Fruit fly (Drosophila melanogaster) whole organism, embryonic: ENCODE measurements around the gene CG43163.

ENCODE experiments used
- BEAF-32 ChIP-seq: fragments of 200-800 bp; sonication (Bioruptor generic); optimal IDR thresholded peaks from 3 replicates; lab custom pipeline; 2017; ENCODE audit warnings: missing biosample characterization, missing genetic modification characterization, mild to moderate bottlenecking, moderate library complexity, missing genetic modification reagents
- CG10267 ChIP-seq: fragments of 200-800 bp; sonication (Bioruptor generic); optimal IDR thresholded peaks from 2 replicates; lab custom pipeline; 2018; ENCODE audit warnings: missing biosample characterization, mild to moderate bottlenecking, missing genetic modification characterization, moderate library complexity
- CG10462 ChIP-seq: fragments of 200-800 bp; sonication (Bioruptor generic); optimal IDR thresholded peaks from 2 replicates; lab custom pipeline; 2016; ENCODE audit warnings: missing biosample characterization, missing genetic modification characterization
- CG10543 ChIP-seq: fragments of 200-800 bp; sonication (Bioruptor generic); optimal IDR thresholded peaks from 3 replicates; lab custom pipeline; 2017; ENCODE audit warnings: missing biosample characterization, mild to moderate bottlenecking, missing genetic modification characterization, moderate library complexity
- CG10979 ChIP-seq: fragments of 200-800 bp; sonication (Bioruptor generic); optimal IDR thresholded peaks from 2 replicates; lab custom pipeline; 2018; ENCODE audit warnings: missing biosample characterization, mild to moderate bottlenecking, missing genetic modification characterization, moderate library complexity
- CG11695 ChIP-seq: fragments of 200-800 bp; sonication (Bioruptor generic); IDR thresholded peaks from 3 replicates; pipeline ENCODE4 v1.3.6; 2022; ENCODE audit warnings: missing biosample characterization, missing genetic modification characterization
- CG12104 ChIP-seq: fragments of 200-800 bp; sonication (Bioruptor generic); optimal IDR thresholded peaks from 3 replicates; lab custom pipeline; 2016; ENCODE audit warnings: missing biosample characterization, missing genetic modification characterization
- CG13775 ChIP-seq: fragments of 200-800 bp; sonication (Bioruptor generic); optimal IDR thresholded peaks from 3 replicates; lab custom pipeline; 2017; ENCODE audit warnings: missing biosample characterization, mild to moderate bottlenecking, missing genetic modification characterization
- CG14860 ChIP-seq: fragments of 200-800 bp; sonication (Bioruptor generic); IDR thresholded peaks from 3 replicates; pipeline ENCODE4 v1.3.6; 2022; ENCODE audit warnings: missing biosample characterization, missing genetic modification characterization; ENCODE audit not compliant: partially characterized antibody
- CG15514 ChIP-seq: fragments of 200-800 bp; sonication (Bioruptor generic); optimal IDR thresholded peaks from 3 replicates; lab custom pipeline; 2017; ENCODE audit warnings: missing biosample characterization, missing genetic modification characterization, mild to moderate bottlenecking, moderate library complexity, missing genetic modification reagents
- CG17385 ChIP-seq: fragments of 200-800 bp; sonication (Bioruptor generic); optimal IDR thresholded peaks from 3 replicates; lab custom pipeline; 2018; ENCODE audit warnings: missing biosample characterization, mild to moderate bottlenecking, missing genetic modification characterization
- CG2116 ChIP-seq: fragments of 200-800 bp; sonication (Bioruptor generic); optimal IDR thresholded peaks from 3 replicates; lab custom pipeline; 2018; ENCODE audit warnings: missing biosample characterization, mild to moderate bottlenecking, missing genetic modification characterization
- CG2712 ChIP-seq: fragments of 200-800 bp; optimal IDR thresholded peaks from 3 replicates; lab custom pipeline; 2019; ENCODE audit warnings: missing biosample characterization, mild to moderate bottlenecking, missing genetic modification characterization, moderate library complexity
- CG2875 ChIP-seq: fragments of 200-800 bp; sonication (Bioruptor generic); optimal IDR thresholded peaks from 2 replicates; lab custom pipeline; 2017; ENCODE audit warnings: missing biosample characterization, mild to moderate bottlenecking, missing genetic modification characterization, missing genetic modification reagents
- CG32767 ChIP-seq: fragments of 200-800 bp; sonication (Bioruptor generic); IDR thresholded peaks from 2 replicates; pipeline ENCODE4 v1.3.6; 2022; ENCODE audit warnings: missing biosample characterization, missing genetic modification characterization
- CG4424 ChIP-seq: fragments of 200-800 bp; sonication (Bioruptor generic); optimal IDR thresholded peaks from 3 replicates; lab custom pipeline; 2016; ENCODE audit warnings: missing biosample characterization, missing genetic modification characterization
- CG8924 ChIP-seq: fragments of 200-800 bp; optimal IDR thresholded peaks from 3 replicates; lab custom pipeline; 2019; ENCODE audit warnings: missing biosample characterization, mild to moderate bottlenecking, missing genetic modification characterization, moderate library complexity
- CoRest ChIP-seq: fragments of 200-800 bp; sonication (Bioruptor generic); optimal IDR thresholded peaks from 3 replicates; lab custom pipeline; 2018; ENCODE audit warnings: missing biosample characterization, mild to moderate bottlenecking, missing genetic modification characterization, moderate library complexity
- Dip2 ChIP-seq: fragments of 200-800 bp; sonication (Bioruptor generic); IDR thresholded peaks from 2 replicates; pipeline ENCODE4 v1.3.6; 2022; ENCODE audit warnings: missing biosample characterization, missing genetic modification characterization
- Dp ChIP-seq: fragments of 200-800 bp; sonication (Bioruptor generic); optimal IDR thresholded peaks from 2 replicates; lab custom pipeline; 2018; ENCODE audit warnings: missing biosample characterization, mild to moderate bottlenecking, missing genetic modification characterization, moderate library complexity
- Drgx ChIP-seq: fragments of 200-800 bp; sonication (Bioruptor generic); IDR thresholded peaks from 2 replicates; pipeline ENCODE4 v1.3.6; 2022; ENCODE audit warnings: missing biosample characterization, missing genetic modification characterization
- Mes4 ChIP-seq: fragments of 200-800 bp; sonication (Bioruptor generic); optimal IDR thresholded peaks from 2 replicates; lab custom pipeline; 2016; ENCODE audit warnings: missing biosample characterization, missing genetic modification characterization
- NK7.1 ChIP-seq: fragments of 200-800 bp; sonication (Bioruptor generic); optimal IDR thresholded peaks from 3 replicates; lab custom pipeline; 2016; ENCODE audit warnings: missing biosample characterization, missing genetic modification characterization
- Nf-YC ChIP-seq: fragments of 200-800 bp; optimal IDR thresholded peaks from 3 replicates; lab custom pipeline; 2019; ENCODE audit warnings: missing biosample characterization, mild to moderate bottlenecking, missing genetic modification characterization, moderate library complexity
- Sox102F ChIP-seq: fragments of 200-800 bp; sonication (Bioruptor generic); optimal IDR thresholded peaks from 2 replicates; lab custom pipeline; 2018; ENCODE audit warnings: missing biosample characterization, mild to moderate bottlenecking, missing genetic modification characterization, moderate library complexity
- Spps ChIP-seq: fragments of 200-800 bp; sonication (Bioruptor generic); optimal IDR thresholded peaks from 2 replicates; lab custom pipeline; 2018; ENCODE audit warnings: missing biosample characterization, mild to moderate bottlenecking, missing genetic modification characterization
- TFAM ChIP-seq: fragments of 200-800 bp; sonication (Bioruptor generic); optimal IDR thresholded peaks from 2 replicates; lab custom pipeline; 2017; ENCODE audit warnings: missing biosample characterization, missing genetic modification characterization, inconsistent platforms
- Xrp1 ChIP-seq: fragments of 200-800 bp; sonication (Bioruptor generic); IDR thresholded peaks from 2 replicates; pipeline ENCODE4 v1.3.6; 2022; ENCODE audit warnings: missing biosample characterization, missing genetic modification characterization
- ara ChIP-seq: fragments of 200-800 bp; sonication (Bioruptor generic); IDR thresholded peaks from 2 replicates; pipeline ENCODE4 v1.3.6; 2022; ENCODE audit warnings: missing biosample characterization, missing genetic modification characterization
- crol ChIP-seq: fragments of 200-800 bp; sonication (Bioruptor generic); IDR thresholded peaks from 2 replicates; pipeline ENCODE4 v1.3.6; 2022; ENCODE audit warnings: missing biosample characterization, missing genetic modification characterization
- danr ChIP-seq: fragments of 200-800 bp; sonication (Bioruptor generic); IDR thresholded peaks from 2 replicates; pipeline ENCODE4 v1.3.6; 2022; ENCODE audit warnings: missing biosample characterization, missing genetic modification characterization
- dysf ChIP-seq: fragments of 200-800 bp; sonication (Bioruptor generic); IDR thresholded peaks from 3 replicates; pipeline ENCODE4 v1.3.6; 2022; ENCODE audit warnings: missing biosample characterization, missing genetic modification characterization
- esg ChIP-seq: fragments of 200-800 bp; sonication (Bioruptor generic); conservative IDR thresholded peaks from 2 replicates; pipeline ENCODE4 v1.3.6; 2022; ENCODE audit warnings: missing biosample characterization, missing genetic modification characterization
- fd102C ChIP-seq: fragments of 200-800 bp; sonication (Bioruptor generic); optimal IDR thresholded peaks from 2 replicates; lab custom pipeline; 2018; ENCODE audit warnings: missing biosample characterization, mild to moderate bottlenecking, missing genetic modification characterization, moderate library complexity
- fd64A ChIP-seq: fragments of 200-800 bp; sonication (Bioruptor generic); optimal IDR thresholded peaks from 3 replicates; lab custom pipeline; 2018; ENCODE audit warnings: missing biosample characterization, mild to moderate bottlenecking, missing genetic modification characterization
- gfzf ChIP-seq: fragments of 200-800 bp; sonication (Bioruptor generic); optimal IDR thresholded peaks from 2 replicates; lab custom pipeline; 2016; ENCODE audit warnings: missing biosample characterization, mild to moderate bottlenecking, missing genetic modification characterization, moderate library complexity
- gsb-n ChIP-seq: fragments of 200-800 bp; sonication (Bioruptor generic); optimal IDR thresholded peaks from 3 replicates; lab custom pipeline; 2018; ENCODE audit warnings: missing biosample characterization, mild to moderate bottlenecking, missing genetic modification characterization
- hkb ChIP-seq, 2 experiments: fragments of 200-800 bp in 1 of 2; fragments of >200 bp in 1 of 2; sonication (Bioruptor generic) in 1 of 2; IDR thresholded peaks in 1 of 2; optimal IDR thresholded peaks in 1 of 2; 2 replicates each; pipeline versions ENCODE4 v1.3.6 to Lab custom; 2017 to 2022; ENCODE audit warnings: missing biosample characterization in 1 of 2, missing genetic modification characterization in 1 of 2
- klu ChIP-seq: fragments of 200-800 bp; sonication (Bioruptor generic); IDR thresholded peaks from 2 replicates; pipeline ENCODE4 v1.3.6; 2022; ENCODE audit warnings: missing biosample characterization, missing genetic modification characterization
- lilli ChIP-seq: fragments of 200-800 bp; sonication (Bioruptor generic); optimal IDR thresholded peaks from 3 replicates; lab custom pipeline; 2016; ENCODE audit warnings: missing biosample characterization, missing genetic modification characterization
- lov ChIP-seq, 2 experiments: fragments of 200-800 bp in 1 of 2; fragments of >200 bp in 1 of 2; sonication (Bioruptor generic) in 1 of 2; IDR thresholded peaks in 1 of 2; optimal IDR thresholded peaks in 1 of 2; 2 replicates in 1 of 2; 3 replicates in 1 of 2; pipeline versions ENCODE4 v1.3.6 to Lab custom; 2017 to 2022; ENCODE audit warnings: missing biosample characterization in 1 of 2, missing genetic modification characterization in 1 of 2
- nmo ChIP-seq: fragments of 200-800 bp; sonication (Bioruptor generic); optimal IDR thresholded peaks from 2 replicates; lab custom pipeline; 2018; ENCODE audit warnings: missing biosample characterization, mild to moderate bottlenecking, missing genetic modification characterization, moderate library complexity
- phol ChIP-seq: fragments of 200-800 bp; sonication (Bioruptor generic); optimal IDR thresholded peaks from 3 replicates; lab custom pipeline; 2018; ENCODE audit warnings: missing biosample characterization, mild to moderate bottlenecking, missing genetic modification characterization, moderate library complexity
- ranshi ChIP-seq: fragments of 200-800 bp; sonication (Bioruptor generic); IDR thresholded peaks from 2 replicates; pipeline ENCODE4 v1.3.6; 2022; ENCODE audit warnings: missing biosample characterization, missing genetic modification characterization
- rib ChIP-seq: fragments of 200-800 bp; sonication (Bioruptor generic); IDR thresholded peaks from 2 replicates; pipeline ENCODE4 v1.3.6; 2022; ENCODE audit warnings: missing biosample characterization, missing genetic modification characterization
- sens ChIP-seq: fragments of 200-800 bp; sonication (Bioruptor generic); peaks from one replicate; lab custom pipeline; 2016; ENCODE audit warnings: missing biosample characterization, missing genetic modification characterization
- ssp ChIP-seq: fragments of 200-800 bp; sonication (Bioruptor generic); IDR thresholded peaks from 2 replicates; pipeline ENCODE4 v1.3.6; 2022; ENCODE audit warnings: missing biosample characterization, missing genetic modification characterization
- stwl ChIP-seq: fragments of 200-800 bp; sonication (Bioruptor generic); optimal IDR thresholded peaks from 3 replicates; lab custom pipeline; 2018; ENCODE audit warnings: missing biosample characterization, mild to moderate bottlenecking, missing genetic modification characterization, moderate library complexity
- tgo ChIP-seq: fragments of 200-800 bp; sonication (Bioruptor generic); IDR thresholded peaks from 3 replicates; pipeline ENCODE4 v1.3.6; 2022; ENCODE audit warnings: missing biosample characterization, missing genetic modification characterization
- vvl ChIP-seq: fragments of 200-800 bp; sonication (Bioruptor generic); IDR thresholded peaks from 2 replicates; pipeline ENCODE4 v1.3.6; 2022; ENCODE audit warnings: missing biosample characterization, missing genetic modification characterization

The CG43163 gene

dm6 chr3L:8509567-8510109 lies 2.7 kb upstream of the CG43163 start, which contains the start of the genes ZC3H3 and Pus7 (continued):
- TF ChIP-seq Spps (peak; percentile 31), CG13775 (GFP tag; lab: Kevin White, UChicago) (peak; percentile 40), CG4424 (GFP tag; lab: Kevin White, UChicago) (peak; percentile 13), CG10543 (no peak), CG17385 (no peak), Xrp1 (GFP tag; lab: Robert Waterston, UW) (no peak), nmo (GFP tag; lab: Kevin White, UChicago) (peak; percentile 39), BEAF-32 (GFP tag; lab: Kevin White, UChicago) (peak; percentile 36), klu (GFP tag; lab: Robert Waterston, UW) (no peak), TFAM (GFP tag; lab: Kevin White, UChicago) (no peak), Dp (GFP tag; lab: Kevin White, UChicago) (peak; percentile 60), stwl (peak; percentile 45), rib (GFP tag; lab: Robert Waterston, UW) (no peak), CG10979 (peak; percentile 2), Dip2 (GFP tag; lab: Robert Waterston, UW) (no peak), CG2712 (tag; lab: Kevin White, UChicago) (peak; percentile 100), CG2875 (GFP tag; lab: Kevin White, UChicago) (no peak), danr (GFP tag; lab: Robert Waterston, UW) (no peak), esg (GFP tag; lab: Robert Waterston, UW) (no peak), CG8924 (tag; lab: Kevin White, UChicago) (peak; percentile 16), ara (GFP tag; lab: Robert Waterston, UW) (no peak), vvl (0 out of 2 replicates have a peak, but pooled peaks have one; percentile 12), CG10462 (GFP tag; lab: Kevin White, UChicago) (no peak), sens (GFP tag; lab: Kevin White, UChicago) (peak; percentile 71), crol (no peak), gsb-n (tag; lab: Kevin White, UChicago) (no peak), CG14860 (GFP tag; lab: Robert Waterston, UW) (no peak), Drgx (GFP tag; lab: Robert Waterston, UW) (no peak), tgo (GFP tag; lab: Robert Waterston, UW) (no peak), fd102C (GFP tag; lab: Kevin White, UChicago) (no peak), Mes4 (GFP tag; lab: Kevin White, UChicago) (no peak), CG32767 (GFP tag; lab: Robert Waterston, UW) (no peak), CoRest (tag; lab: Kevin White, UChicago) (peak; percentile 36), Sox102F (GFP tag; lab: Kevin White, UChicago) (no peak), CG10267 (peak; percentile 57), lov (optimal IDR thresholded peaks at IDR 0.05; lab: Kevin White, UChicago) (no peak), lov (GFP tag; IDR thresholded peaks at IDR 0.05; lab: Robert Waterston, UW) (no peak), Nf-YC (peak; percentile 44), lilli (GFP tag; lab: Kevin White, UChicago) (peak; percentile 21), gfzf (peak; percentile 64), phol (peak; percentile 50), ranshi (peak; percentile 92), CG2116 (peak; percentile 59), hkb (optimal IDR thresholded peaks at IDR 0.05; lab: Kevin White, UChicago) (no peak), hkb (GFP tag; IDR thresholded peaks at IDR 0.05; lab: Robert Waterston, UW) (peak; percentile 18; the same call in 1 of the 2 replicates), CG11695 (GFP tag; lab: Robert Waterston, UW) (no peak), NK7.1 (GFP tag; lab: Kevin White, UChicago) (no peak), CG15514 (peak; percentile 42), dysf (GFP tag; lab: Robert Waterston, UW) (no peak), ssp (GFP tag; lab: Robert Waterston, UW) (no peak), fd64A (GFP tag; lab: Kevin White, UChicago) (no peak), CG12104 (no peak)
